Worm (Caenorhabditis elegans) whole organism, L1 larva: Measurements from ENCODE around the gene col-166.
A peak's percentile ranks its signal among the peaks of the same experiment; 100 is the strongest.

ENCODE experiments used
- C04F5.9 ChIP-seq: sonication (generic microtip); optimal IDR thresholded peaks from 2 replicates; lab custom pipeline; 2016; ENCODE audit warnings: missing genetic modification characterization, missing compliant biosample characterization
- C16A3.4 ChIP-seq: fragments of 150-350 bp; optimal IDR thresholded peaks from 2 replicates; lab custom pipeline; 2014; ENCODE audit warnings: missing biosample characterization, missing genetic modification characterization
- Y116A8C.19 ChIP-seq: sonication (generic microtip); optimal IDR thresholded peaks from 2 replicates; lab custom pipeline; 2016; ENCODE audit warnings: missing compliant biosample characterization, missing genetic modification characterization, borderline replicate concordance
- aha-1 ChIP-seq: fragments of 150-350 bp; optimal IDR thresholded peaks from 2 replicates; lab custom pipeline; 2014; ENCODE audit warnings: missing biosample characterization, missing genetic modification characterization
- ceh-88 ChIP-seq: fragments of 200-800 bp; sonication (Bioruptor generic); IDR thresholded peaks from 2 replicates; pipeline ENCODE4 v1.3.6; 2022; ENCODE audit warnings: missing genetic modification characterization, missing compliant biosample characterization
- ces-1 ChIP-seq: fragments of 150-350 bp; optimal IDR thresholded peaks from 2 replicates; lab custom pipeline; 2014; ENCODE audit warnings: missing biosample characterization, missing genetic modification reagents, missing genetic modification characterization
- dsc-1 ChIP-seq: sonication (generic microtip); optimal IDR thresholded peaks from 2 replicates; lab custom pipeline; 2016; ENCODE audit warnings: mild to moderate bottlenecking, missing genetic modification characterization, missing compliant biosample characterization
- efl-1 ChIP-seq, 4 experiments: fragments of 150-350 bp; optimal IDR thresholded peaks in 3 of 4; peaks in 1 of 4; 1 replicate in 1 of 4; 2 replicates in 3 of 4; lab custom pipeline; 2014; ENCODE audit warnings: missing biosample characterization in 2 of 4, missing genetic modification characterization in 2 of 4, missing genetic modification reagents in 2 of 4
- efl-3 ChIP-seq: fragments of 200-800 bp; sonication (Bioruptor generic); optimal IDR thresholded peaks from 2 replicates; lab custom pipeline; 2018; ENCODE audit warnings: mild to moderate bottlenecking, missing genetic modification characterization, missing compliant biosample characterization
- egl-27 ChIP-seq, 2 experiments: fragments of 150-350 bp in 1 of 2; sonication (generic microtip); optimal IDR thresholded peaks; 3 replicates each; lab custom pipeline; 2017 to 2018; ENCODE audit warnings: missing biosample characterization in 2 of 2, missing genetic modification characterization in 2 of 2, missing genetic modification reagents in 2 of 2
- elt-3 ChIP-seq, 6 experiments: fragments of 150-350 bp in 1 of 6; sonication (generic microtip); optimal IDR thresholded peaks; 2 replicates each; lab custom pipeline; 2017 to 2018; ENCODE audit warnings: missing biosample characterization in 6 of 6, missing genetic modification characterization in 6 of 6, inconsistent platforms in 1 of 6
- ets-5 ChIP-seq: fragments of 200-800 bp; sonication (Bioruptor generic); IDR thresholded peaks from 2 replicates; pipeline ENCODE4 v1.3.6; 2022; ENCODE audit warnings: missing genetic modification characterization, missing compliant biosample characterization
- fkh-10 ChIP-seq: sonication (generic microtip); optimal IDR thresholded peaks from 2 replicates; lab custom pipeline; 2017; ENCODE audit warnings: missing biosample characterization, missing genetic modification reagents, missing genetic modification characterization
- fkh-8 ChIP-seq: sonication (generic microtip); optimal IDR thresholded peaks from 2 replicates; lab custom pipeline; 2016; ENCODE audit warnings: mild to moderate bottlenecking, missing genetic modification characterization, missing compliant biosample characterization
- fos-1 ChIP-seq: fragments of 150-350 bp; optimal IDR thresholded peaks from 2 replicates; lab custom pipeline; 2014; ENCODE audit warnings: missing biosample characterization, missing genetic modification characterization
- grh-1 ChIP-seq: fragments of 200-800 bp; sonication (Bioruptor generic); IDR thresholded peaks from 2 replicates; pipeline ENCODE4 v1.3.6; 2022; ENCODE audit warnings: missing genetic modification reagents, missing genetic modification characterization, missing compliant biosample characterization
- hlh-17 ChIP-seq: fragments of 200-800 bp; sonication (Bioruptor generic); optimal IDR thresholded peaks from 2 replicates; lab custom pipeline; 2018; ENCODE audit warnings: missing genetic modification characterization, mild to moderate bottlenecking, missing compliant biosample characterization, moderate library complexity, borderline replicate concordance
- irx-1 ChIP-seq: sonication (generic microtip); optimal IDR thresholded peaks from 2 replicates; lab custom pipeline; 2016; ENCODE audit warnings: missing genetic modification characterization, missing compliant biosample characterization
- isw-1 ChIP-seq: fragments of 200-800 bp; sonication (Bioruptor generic); IDR thresholded peaks from 2 replicates; pipeline ENCODE4 v1.3.6; 2022; ENCODE audit warnings: missing genetic modification characterization, missing compliant biosample characterization
- jun-1 ChIP-seq: fragments of 150-350 bp; optimal IDR thresholded peaks from 2 replicates; lab custom pipeline; 2014; ENCODE audit warnings: missing biosample characterization, missing genetic modification reagents, missing genetic modification characterization
- lin-13 ChIP-seq: fragments of 150-350 bp; optimal IDR thresholded peaks from 2 replicates; lab custom pipeline; 2014; ENCODE audit warnings: missing biosample characterization, missing genetic modification reagents, missing genetic modification characterization
- lin-14 ChIP-seq: fragments of 200-800 bp; sonication (Bioruptor generic); optimal IDR thresholded peaks from 2 replicates; lab custom pipeline; 2018; ENCODE audit warnings: mild to moderate bottlenecking, missing genetic modification characterization, moderate library complexity, missing compliant biosample characterization
- lin-15B ChIP-seq: fragments of 150-350 bp; sonication (generic microtip); optimal IDR thresholded peaks from 3 replicates; lab custom pipeline; 2014; ENCODE audit warnings: missing biosample characterization, missing genetic modification characterization
- lin-35 ChIP-seq, 2 experiments: fragments of 150-350 bp; optimal IDR thresholded peaks; 2 replicates each; lab custom pipeline; 2014; ENCODE audit warnings: missing biosample characterization in 2 of 2, missing genetic modification characterization in 2 of 2, missing genetic modification reagents in 2 of 2
- lin-39 ChIP-seq: fragments of 150-350 bp; optimal IDR thresholded peaks from 2 replicates; lab custom pipeline; 2014; ENCODE audit warnings: missing biosample characterization, missing genetic modification reagents, missing genetic modification characterization
- mab-9 ChIP-seq: fragments of 200-800 bp; sonication (Bioruptor generic); IDR thresholded peaks from 2 replicates; pipeline ENCODE4 v1.3.6; 2022; ENCODE audit warnings: missing genetic modification reagents, missing genetic modification characterization, missing compliant biosample characterization
- nhr-11 ChIP-seq: fragments of 150-350 bp; optimal IDR thresholded peaks from 2 replicates; lab custom pipeline; 2014; ENCODE audit warnings: missing biosample characterization, missing genetic modification characterization
- nhr-12 ChIP-seq: sonication (generic microtip); optimal IDR thresholded peaks from 2 replicates; lab custom pipeline; 2017; ENCODE audit warnings: missing biosample characterization, missing genetic modification characterization
- nhr-19 ChIP-seq: fragments of 200-800 bp; sonication (Bioruptor generic); conservative IDR thresholded peaks from 2 replicates; pipeline ENCODE4 v1.3.6; 2022; ENCODE audit warnings: missing genetic modification characterization, missing compliant biosample characterization
- nhr-20 ChIP-seq: sonication (generic microtip); optimal IDR thresholded peaks from 2 replicates; lab custom pipeline; 2016; ENCODE audit warnings: mild to moderate bottlenecking, missing genetic modification characterization, missing compliant biosample characterization
- nhr-28 ChIP-seq: fragments of 150-350 bp; optimal IDR thresholded peaks from 2 replicates; lab custom pipeline; 2014; ENCODE audit warnings: missing biosample characterization, missing genetic modification characterization
- nhr-47 ChIP-seq: sonication (generic microtip); optimal IDR thresholded peaks from 2 replicates; lab custom pipeline; 2016; ENCODE audit warnings: mild to moderate bottlenecking, missing genetic modification characterization, moderate library complexity, missing compliant biosample characterization
- nhr-76 ChIP-seq: sonication (generic microtip); optimal IDR thresholded peaks from 2 replicates; lab custom pipeline; 2017; ENCODE audit warnings: missing biosample characterization, missing genetic modification characterization
- nhr-84 ChIP-seq: sonication (generic microtip); optimal IDR thresholded peaks from 2 replicates; lab custom pipeline; 2017; ENCODE audit warnings: missing biosample characterization, missing genetic modification characterization
- nhr-85 ChIP-seq: sonication (generic microtip); peaks from one replicate; lab custom pipeline; 2016; ENCODE audit warnings: missing genetic modification characterization, inconsistent platforms, missing compliant biosample characterization
- pax-3 ChIP-seq: fragments of 200-800 bp; sonication (Bioruptor generic); optimal IDR thresholded peaks from 2 replicates; lab custom pipeline; 2018; ENCODE audit warnings: mild to moderate bottlenecking, missing genetic modification characterization, moderate library complexity, missing compliant biosample characterization
- rnt-1 ChIP-seq: sonication (generic microtip); optimal IDR thresholded peaks from 2 replicates; lab custom pipeline; 2016; ENCODE audit warnings: mild to moderate bottlenecking, missing genetic modification characterization, moderate library complexity, missing compliant biosample characterization
- skn-1 ChIP-seq: fragments of 150-350 bp; optimal IDR thresholded peaks from 2 replicates; lab custom pipeline; 2014; ENCODE audit warnings: missing biosample characterization, missing genetic modification characterization
- snpc-4 ChIP-seq: fragments of 150-350 bp; optimal IDR thresholded peaks from 2 replicates; lab custom pipeline; 2014; ENCODE audit warnings: missing biosample characterization, missing genetic modification characterization
- snu-23 ChIP-seq: sonication (generic microtip); optimal IDR thresholded peaks from 2 replicates; lab custom pipeline; 2016; ENCODE audit warnings: missing genetic modification characterization, missing compliant biosample characterization
- sox-4 ChIP-seq: sonication (generic microtip); optimal IDR thresholded peaks from 2 replicates; lab custom pipeline; 2016; ENCODE audit warnings: missing genetic modification characterization, missing compliant biosample characterization
- sup-37 ChIP-seq: fragments of 200-800 bp; sonication (Bioruptor generic); optimal IDR thresholded peaks from 2 replicates; lab custom pipeline; 2018; ENCODE audit warnings: mild to moderate bottlenecking, missing genetic modification characterization, missing compliant biosample characterization
- swsn-7 ChIP-seq: sonication (generic microtip); optimal IDR thresholded peaks from 2 replicates; lab custom pipeline; 2016; ENCODE audit warnings: missing genetic modification characterization, missing compliant biosample characterization
- tbx-2 ChIP-seq: sonication (generic microtip); optimal IDR thresholded peaks from 2 replicates; lab custom pipeline; 2016; ENCODE audit warnings: missing genetic modification characterization, missing compliant biosample characterization
- unc-98 ChIP-seq: fragments of 200-800 bp; sonication (Bioruptor generic); IDR thresholded peaks from 2 replicates; pipeline ENCODE4 v1.3.6; 2022; ENCODE audit warnings: missing genetic modification characterization, missing compliant biosample characterization
- zag-1 ChIP-seq: fragments of 150-350 bp; optimal IDR thresholded peaks from 2 replicates; lab custom pipeline; 2014; ENCODE audit warnings: missing biosample characterization, missing genetic modification characterization
- ztf-4 ChIP-seq: fragments of 150-350 bp; optimal IDR thresholded peaks from 2 replicates; lab custom pipeline; 2014; ENCODE audit warnings: missing biosample characterization, missing genetic modification characterization

col-166 gene

ce11 chrX:6250866-6251265 is 28.9 kb upstream of the col-166 start:
- no peak for TF ChIP-seq egl-27 (tag; optimal IDR thresholded peaks at IDR 0.05; lab: Kevin White, UChicago)
- TF ChIP-seq pax-3, result no peak
- no peak for TF ChIP-seq lin-13
- no peak for TF ChIP-seq efl-1 (optimal IDR thresholded peaks at IDR 0.05; lab: Kevin White, UChicago)
- TF ChIP-seq efl-1 (GFP tag; optimal IDR thresholded peaks at IDR 0.05 in 1 of 2; lab: Kevin White, UChicago), result peak in 1 of 2 experiments; percentile 92
- TF ChIP-seq lin-14 (GFP tag; lab: Kevin White, UChicago), result peak; percentile 88
- no peak for TF ChIP-seq dsc-1
- TF ChIP-seq ces-1 (GFP tag; lab: Kevin White, UChicago), result peak; percentile 72
- peak; percentile 91 for TF ChIP-seq fkh-10
- TF ChIP-seq, all 84 proteins: peak for 4

- TF ChIP-seq nhr-85 (tag; lab: Kevin White, UChicago), result peak; percentile 20
- TF ChIP-seq nhr-47 (tag; lab: Kevin White, UChicago), result peak; percentile 3
- peak; percentile 26 for TF ChIP-seq dsc-1
- peak; percentile 3 for TF ChIP-seq rnt-1 (tag; lab: Kevin White, UChicago)
- TF ChIP-seq Y116A8C.19 (tag; lab: Kevin White, UChicago), result no peak
- TF ChIP-seq ztf-4, result no peak
Observed at ce11 chrX:6251321-6251720, 28.5 kb upstream of the col-166 start.

ce11 chrX:6251947-6252617 is 27.7 kb upstream of the col-166 start:
- 0 out of 2 replicates have a peak, but pooled peaks have one; percentile 40 for TF ChIP-seq grh-1 (GFP tag; lab: Robert Waterston, UW)
- no peak for TF ChIP-seq aha-1 (tag; lab: Kevin White, UChicago)
- no peak for TF ChIP-seq snpc-4
- TF ChIP-seq irx-1 (tag; lab: Kevin White, UChicago), result peak; percentile 65
- TF ChIP-seq isw-1 (GFP tag; lab: Robert Waterston, UW), result no peak
- TF ChIP-seq nhr-47 (tag; lab: Kevin White, UChicago), result peak; percentile 78
- TF ChIP-seq nhr-28 (tag; lab: Kevin White, UChicago), result no peak
- TF ChIP-seq hlh-17 (GFP tag; lab: Kevin White, UChicago), result no peak
- peak in 1 of 6 experiments; percentile 16 for TF ChIP-seq elt-3 (tag; optimal IDR thresholded peaks at IDR 0.05; lab: Kevin White, UChicago)
- peak; percentile 17 for TF ChIP-seq sup-37 (GFP tag; lab: Kevin White, UChicago)
- no peak for TF ChIP-seq zag-1
- TF ChIP-seq sox-4 (tag; lab: Kevin White, UChicago), result no peak
- no peak for TF ChIP-seq nhr-11
- TF ChIP-seq ceh-88 (GFP tag; lab: Robert Waterston, UW), result peak; percentile 64
- TF ChIP-seq skn-1 (tag; lab: Kevin White, UChicago), result no peak
- TF ChIP-seq lin-35 (GFP tag; optimal IDR thresholded peaks at IDR 0.05; lab: Kevin White, UChicago), result peak; percentile 12 to 61
- peak; percentile 33 for TF ChIP-seq nhr-20
- peak; percentile 49 for TF ChIP-seq swsn-7
- TF ChIP-seq fkh-8 (tag; lab: Kevin White, UChicago), result peak; percentile 52
- no peak for TF ChIP-seq ces-1 (GFP tag; lab: Kevin White, UChicago)
- TF ChIP-seq tbx-2 (tag; lab: Kevin White, UChicago), result peak; percentile 28
- peak; percentile 29; the same call in 1 of the 2 replicates for TF ChIP-seq mab-9 (GFP tag; lab: Robert Waterston, UW)
- TF ChIP-seq nhr-76 (tag; lab: Kevin White, UChicago), result no peak
- peak; percentile 24 for TF ChIP-seq jun-1
- TF ChIP-seq efl-1 (optimal IDR thresholded peaks at IDR 0.05; lab: Kevin White, UChicago), result peak; percentile 21 to 23
- no peak for TF ChIP-seq efl-1 (GFP tag; optimal IDR thresholded peaks at IDR 0.05 in 1 of 2; lab: Kevin White, UChicago)
- no peak for TF ChIP-seq C04F5.9 (tag; lab: Kevin White, UChicago)
- no peak for TF ChIP-seq fkh-10
- TF ChIP-seq nhr-84 (tag; lab: Kevin White, UChicago), result no peak
- peak; percentile 22 for TF ChIP-seq fos-1 (tag; lab: Kevin White, UChicago)
- TF ChIP-seq C16A3.4, result no peak
- TF ChIP-seq efl-3 (GFP tag; lab: Kevin White, UChicago), result no peak
- TF ChIP-seq lin-14 (GFP tag; lab: Kevin White, UChicago), result peak; percentile 46
- no peak for TF ChIP-seq lin-15B (tag; lab: Kevin White, UChicago)
- TF ChIP-seq lin-39 (tag; lab: Kevin White, UChicago), result no peak
- TF ChIP-seq nhr-12 (tag; lab: Kevin White, UChicago), result no peak
- TF ChIP-seq rnt-1 (tag; lab: Kevin White, UChicago), result peak; percentile 68
- TF ChIP-seq nhr-19 (GFP tag; lab: Robert Waterston, UW), result peak; percentile 62
- peak; percentile 66 for TF ChIP-seq dsc-1
- TF ChIP-seq ets-5 (GFP tag; lab: Robert Waterston, UW), result no peak
- peak; percentile 73 for TF ChIP-seq snu-23 (GFP tag; lab: Kevin White, UChicago)
- TF ChIP-seq unc-98 (GFP tag; lab: Robert Waterston, UW), result no peak
